Fruit fly (Drosophila melanogaster): ENCODE data around the gene SLIRP2.

SLIRP2 gene

dm6 chr3R:8686446-8686845, 35.6 kb downstream of the SLIRP2 start:
- no peak for TF ChIP-seq noc (tag; optimal IDR thresholded peaks at IDR 0.05)

- TF ChIP-seq noc (tag; optimal IDR thresholded peaks at IDR 0.05): no peak
These were observed 43.4 kb downstream of the SLIRP2 start for dm6 chr3R:8694110-8694826.

dm6 chr3R:8697772-8698259, 46.9 kb downstream of the SLIRP2 start, which contains the start of gene hb:
Gene hb (minus strand): TSS chr3R:8697822.
- no peak for TF ChIP-seq noc (tag; optimal IDR thresholded peaks at IDR 0.05)

dm6 chr3R:8699230-8699629, 48.3 kb downstream of the SLIRP2 start:
- TF ChIP-seq noc (tag; optimal IDR thresholded peaks at IDR 0.05): no peak

- no peak for TF ChIP-seq noc (tag; optimal IDR thresholded peaks at IDR 0.05)
These were observed 49.8 kb downstream of the SLIRP2 start for dm6 chr3R:8700660-8701059.
